Fruit fly (Drosophila melanogaster) S2 (cell line): ENCODE data around the gene Lcp65Ag1.
"Not testable (repeated sequence)": the region's sequence is repeated elsewhere in the genome, so short reads cannot be mapped to it uniquely, and the experiment has no call there.

Experiments used
- CG8478 ChIP-seq: fragments of >200 bp; optimal IDR thresholded peaks from 2 replicates; lab custom pipeline; 2018
- CTCF ChIP-seq, 2 experiments: fragments of >200 bp; optimal IDR thresholded peaks; 2 replicates each; lab custom pipeline; 2018

DNA sequence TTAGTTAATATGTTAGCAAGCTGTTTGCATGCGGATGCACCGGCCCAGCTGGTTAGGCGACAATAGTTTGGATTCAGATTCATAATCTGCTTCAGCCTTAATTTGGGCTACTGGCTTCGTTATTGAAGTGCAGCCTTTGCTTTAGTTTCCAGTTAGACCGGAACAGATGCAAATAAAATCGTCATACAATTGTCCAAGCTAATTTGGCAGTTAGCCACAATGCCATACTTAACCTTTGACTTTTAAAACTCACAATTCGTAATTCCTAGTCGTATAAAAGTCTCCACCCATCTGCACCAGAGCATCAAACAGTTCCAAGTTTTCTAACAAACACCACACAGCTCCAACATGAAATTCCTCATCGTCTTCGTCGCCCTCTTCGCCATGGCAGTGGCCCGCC lies 11.3 kb upstream of the Lcp65Ag1 start, which contains the start of gene Lcp65Ab2:
- not testable (repeated sequence) for TF ChIP-seq CG8478 (lab: Kevin White, UChicago); CTCF (optimal IDR thresholded peaks at IDR 0.05; lab: Kevin White, UChicago)
